Fruit fly (Drosophila melanogaster) whole organism, prepupa: ENCODE measurements around the gene CG6000.

ENCODE experiments used
- Blimp-1 ChIP-seq: fragments of 200-800 bp; sonication (Bioruptor generic); optimal IDR thresholded peaks from 3 replicates; lab custom pipeline; 2017; ENCODE audit warnings: missing biosample characterization, missing genetic modification characterization, mild to moderate bottlenecking, moderate library complexity, missing genetic modification reagents
- CG10631 ChIP-seq: fragments of 200-800 bp; sonication (Bioruptor generic); optimal IDR thresholded peaks from 2 replicates; lab custom pipeline; 2016; ENCODE audit warnings: missing biosample characterization, missing genetic modification characterization
- CG11294 ChIP-seq: fragments of 200-800 bp; sonication (Bioruptor generic); IDR thresholded peaks from 2 replicates; pipeline ENCODE4 v1.3.6; 2022; ENCODE audit warnings: missing biosample characterization, missing genetic modification characterization
- CG11762 ChIP-seq: fragments of 200-800 bp; sonication (Bioruptor generic); optimal IDR thresholded peaks from 3 replicates; lab custom pipeline; 2016; ENCODE audit warnings: missing biosample characterization, missing genetic modification characterization; ENCODE audit not compliant: insufficient read depth
- CG11902 ChIP-seq: fragments of 200-800 bp; sonication (Bioruptor generic); optimal IDR thresholded peaks from 3 replicates; lab custom pipeline; 2016; ENCODE audit warnings: missing biosample characterization, missing genetic modification characterization
- CG15336 ChIP-seq: fragments of 200-800 bp; sonication (Bioruptor generic); IDR thresholded peaks from 2 replicates; pipeline ENCODE4 v1.3.6; 2022; ENCODE audit warnings: missing biosample characterization, missing genetic modification characterization
- CG1621 ChIP-seq: fragments of 200-800 bp; sonication (Bioruptor generic); optimal IDR thresholded peaks from 3 replicates; lab custom pipeline; 2018; ENCODE audit warnings: missing biosample characterization, mild to moderate bottlenecking, missing genetic modification characterization
- CG16779 ChIP-seq: fragments of 200-800 bp; sonication (Bioruptor generic); optimal IDR thresholded peaks from 3 replicates; lab custom pipeline; 2017; ENCODE audit warnings: missing biosample characterization, mild to moderate bottlenecking, missing genetic modification characterization
- CG3032 ChIP-seq: fragments of 200-800 bp; optimal IDR thresholded peaks from 2 replicates; lab custom pipeline; 2019; ENCODE audit warnings: missing biosample characterization, mild to moderate bottlenecking, missing genetic modification characterization, moderate library complexity
- CG31627 ChIP-seq: fragments of 200-800 bp; sonication (Bioruptor generic); optimal IDR thresholded peaks from 3 replicates; lab custom pipeline; 2016; ENCODE audit warnings: missing biosample characterization, missing genetic modification characterization
- CG32006 ChIP-seq: fragments of 200-800 bp; sonication (Bioruptor generic); optimal IDR thresholded peaks from 3 replicates; lab custom pipeline; 2017; ENCODE audit warnings: missing biosample characterization, mild to moderate bottlenecking, missing genetic modification characterization
- CG34406 ChIP-seq: fragments of 200-800 bp; sonication (Bioruptor generic); optimal IDR thresholded peaks from 3 replicates; lab custom pipeline; 2016; ENCODE audit warnings: missing biosample characterization, missing genetic modification characterization
- CG3919 ChIP-seq: fragments of 200-800 bp; sonication (Bioruptor generic); optimal IDR thresholded peaks from 3 replicates; lab custom pipeline; 2016; ENCODE audit warnings: missing biosample characterization, missing genetic modification characterization
- CG4318 ChIP-seq: fragments of 200-800 bp; sonication (Bioruptor generic); optimal IDR thresholded peaks from 3 replicates; lab custom pipeline; 2017; ENCODE audit warnings: missing biosample characterization, mild to moderate bottlenecking, missing genetic modification characterization
- CG6163 ChIP-seq: fragments of 200-800 bp; sonication (Bioruptor generic); IDR thresholded peaks from 3 replicates; pipeline ENCODE4 v1.3.6; 2022; ENCODE audit warnings: missing biosample characterization, missing genetic modification characterization
- CG6792 ChIP-seq: fragments of 200-800 bp; sonication (Bioruptor generic); optimal IDR thresholded peaks from 3 replicates; lab custom pipeline; 2016; ENCODE audit warnings: missing biosample characterization, missing genetic modification characterization
- CG6808 ChIP-seq: fragments of 200-800 bp; sonication (Bioruptor generic); optimal IDR thresholded peaks from 3 replicates; lab custom pipeline; 2017; ENCODE audit warnings: missing biosample characterization, missing genetic modification characterization, mild to moderate bottlenecking, moderate library complexity, missing genetic modification reagents
- CG7368 ChIP-seq: fragments of 200-800 bp; sonication (Bioruptor generic); optimal IDR thresholded peaks from 3 replicates; lab custom pipeline; 2016; ENCODE audit warnings: missing biosample characterization, missing genetic modification characterization
- CG8119 ChIP-seq: fragments of 200-800 bp; sonication (Bioruptor generic); IDR thresholded peaks from 3 replicates; pipeline ENCODE4 v1.3.6; 2022; ENCODE audit warnings: missing biosample characterization, missing genetic modification characterization
- Eip75B ChIP-seq: fragments of 200-800 bp; sonication (Bioruptor generic); optimal IDR thresholded peaks from 3 replicates; lab custom pipeline; 2016; ENCODE audit warnings: missing biosample characterization, missing genetic modification characterization
- Eip78C ChIP-seq: fragments of 200-800 bp; sonication (Bioruptor generic); peaks from one replicate; lab custom pipeline; 2016; ENCODE audit warnings: missing biosample characterization, missing genetic modification characterization
- Eip93F ChIP-seq: fragments of 200-800 bp; sonication (Bioruptor generic); optimal IDR thresholded peaks from 2 replicates; lab custom pipeline; 2016; ENCODE audit warnings: missing biosample characterization, mild to moderate bottlenecking, missing genetic modification characterization
- Ets96B ChIP-seq: fragments of 200-800 bp; optimal IDR thresholded peaks from 2 replicates; lab custom pipeline; 2019; ENCODE audit warnings: missing biosample characterization, mild to moderate bottlenecking, missing genetic modification characterization, moderate library complexity
- Gug ChIP-seq: fragments of 200-800 bp; sonication (Bioruptor generic); IDR thresholded peaks from 2 replicates; pipeline ENCODE4 v1.3.6; 2022; ENCODE audit warnings: missing biosample characterization, missing genetic modification characterization
- Hr38 ChIP-seq: sonication (Bioruptor generic); optimal IDR thresholded peaks from 2 replicates; lab custom pipeline; 2016; ENCODE audit warnings: missing biosample characterization, missing genetic modification characterization
- Hr39 ChIP-seq: fragments of 200-800 bp; sonication (Bioruptor generic); optimal IDR thresholded peaks from 2 replicates; lab custom pipeline; 2016; ENCODE audit warnings: missing biosample characterization, missing genetic modification characterization
- Lpt ChIP-seq: fragments of 200-800 bp; sonication (Bioruptor generic); optimal IDR thresholded peaks from 3 replicates; lab custom pipeline; 2016; ENCODE audit warnings: missing biosample characterization, missing genetic modification characterization
- OdsH ChIP-seq: fragments of 200-800 bp; sonication (Bioruptor generic); optimal IDR thresholded peaks from 3 replicates; lab custom pipeline; 2016; ENCODE audit warnings: missing biosample characterization, missing genetic modification characterization
- Smox ChIP-seq: fragments of 200-800 bp; sonication (Bioruptor generic); optimal IDR thresholded peaks from 3 replicates; lab custom pipeline; 2016; ENCODE audit warnings: missing biosample characterization, missing genetic modification characterization
- Sox102F ChIP-seq: fragments of 200-800 bp; sonication (Bioruptor generic); optimal IDR thresholded peaks from 2 replicates; lab custom pipeline; 2016; ENCODE audit warnings: missing biosample characterization, mild to moderate bottlenecking, missing genetic modification characterization
- Sox14 ChIP-seq: fragments of 200-800 bp; sonication (Bioruptor generic); optimal IDR thresholded peaks from 3 replicates; lab custom pipeline; 2016; ENCODE audit warnings: missing biosample characterization, missing genetic modification characterization
- Sox15 ChIP-seq: fragments of 200-800 bp; sonication (Bioruptor generic); optimal IDR thresholded peaks from 3 replicates; lab custom pipeline; 2016; ENCODE audit warnings: missing biosample characterization, missing genetic modification characterization
- achi ChIP-seq: fragments of 200-800 bp; sonication (Bioruptor generic); optimal IDR thresholded peaks from 3 replicates; lab custom pipeline; 2016; ENCODE audit warnings: missing biosample characterization, missing genetic modification characterization
- acj6 ChIP-seq: fragments of 200-800 bp; sonication (Bioruptor generic); optimal IDR thresholded peaks from 3 replicates; lab custom pipeline; 2016; ENCODE audit warnings: missing biosample characterization, missing genetic modification characterization
- cyc ChIP-seq: fragments of 200-800 bp; sonication (Bioruptor generic); optimal IDR thresholded peaks from 3 replicates; lab custom pipeline; 2016; ENCODE audit warnings: missing biosample characterization, missing genetic modification characterization
- dac ChIP-seq: fragments of 200-800 bp; sonication (Bioruptor generic); optimal IDR thresholded peaks from 2 replicates; lab custom pipeline; 2017; ENCODE audit warnings: missing biosample characterization, mild to moderate bottlenecking, missing genetic modification characterization
- dsx ChIP-seq: fragments of 200-800 bp; optimal IDR thresholded peaks from 3 replicates; lab custom pipeline; 2019; ENCODE audit warnings: missing biosample characterization, mild to moderate bottlenecking, missing genetic modification characterization, moderate library complexity; ENCODE audit not compliant: poor library complexity, severe bottlenecking
- eg ChIP-seq: fragments of 200-800 bp; sonication (Bioruptor generic); IDR thresholded peaks from 3 replicates; pipeline ENCODE4 v1.3.6; 2022; ENCODE audit warnings: missing biosample characterization, missing genetic modification characterization
- esn ChIP-seq: fragments of 200-800 bp; sonication (Bioruptor generic); optimal IDR thresholded peaks from 2 replicates; lab custom pipeline; 2016; ENCODE audit warnings: missing biosample characterization, mild to moderate bottlenecking, missing genetic modification characterization, moderate library complexity
- fkh ChIP-seq: fragments of 200-800 bp; sonication (Bioruptor generic); optimal IDR thresholded peaks from 3 replicates; lab custom pipeline; 2017; ENCODE audit warnings: missing biosample characterization, mild to moderate bottlenecking, missing genetic modification characterization, moderate library complexity
- lz ChIP-seq: fragments of 200-800 bp; sonication (Bioruptor generic); optimal IDR thresholded peaks from 3 replicates; lab custom pipeline; 2016; ENCODE audit warnings: missing biosample characterization, missing genetic modification characterization
- net ChIP-seq: fragments of 200-800 bp; sonication (Bioruptor generic); optimal IDR thresholded peaks from 3 replicates; lab custom pipeline; 2016; ENCODE audit warnings: missing biosample characterization, missing genetic modification characterization
- pdm3 ChIP-seq: fragments of 200-800 bp; sonication (Bioruptor generic); optimal IDR thresholded peaks from 3 replicates; lab custom pipeline; 2016; ENCODE audit warnings: missing biosample characterization, missing genetic modification characterization
- ss ChIP-seq, 2 experiments: fragments of 200-800 bp; sonication (Bioruptor generic); optimal IDR thresholded peaks; 2 replicates in 1 of 2; 3 replicates in 1 of 2; lab custom pipeline; 2017 to 2018; ENCODE audit warnings: mild to moderate bottlenecking in 2 of 2, missing biosample characterization in 2 of 2, missing genetic modification characterization in 2 of 2, moderate library complexity in 1 of 2
- svp ChIP-seq: fragments of 200-800 bp; sonication (Bioruptor generic); peaks from one replicate; lab custom pipeline; 2016; ENCODE audit warnings: missing biosample characterization, missing genetic modification characterization
- topi ChIP-seq: fragments of 200-800 bp; sonication (Bioruptor generic); optimal IDR thresholded peaks from 3 replicates; lab custom pipeline; 2016; ENCODE audit warnings: missing biosample characterization, missing genetic modification characterization
- vri ChIP-seq: fragments of 200-800 bp; sonication (Bioruptor generic); optimal IDR thresholded peaks from 3 replicates; lab custom pipeline; 2016; ENCODE audit warnings: missing biosample characterization, mild to moderate bottlenecking, missing genetic modification characterization

The CG6000 gene

dm6 chr3R:24047998-24048511, 6.1 kb upstream of the CG6000 start, which contains the start of gene Rox8 (continued):
- TF ChIP-seq Blimp-1 (GFP tag; lab: Kevin White, UChicago) (no peak), topi (peak; percentile 52), achi (GFP tag; lab: Kevin White, UChicago) (peak; percentile 42), CG15336 (GFP tag; lab: Robert Waterston, UW) (no peak), dsx (GFP tag; lab: Kevin White, UChicago) (peak; percentile 39), esn (GFP tag; lab: Kevin White, UChicago) (peak; percentile 63), CG8119 (GFP tag; lab: Robert Waterston, UW) (no peak; the same call in 2 of the 3 replicates), OdsH (GFP tag; lab: Kevin White, UChicago) (no peak)

- TF ChIP-seq CG11902 (GFP tag; lab: Kevin White, UChicago) = no peak
- no peak for TF ChIP-seq Lpt (GFP tag; lab: Kevin White, UChicago)
- TF ChIP-seq CG3032 (tag; lab: Kevin White, UChicago) = no peak
- TF ChIP-seq Gug (GFP tag; lab: Robert Waterston, UW) = no peak
- TF ChIP-seq Smox (GFP tag; lab: Kevin White, UChicago) = no peak
- TF ChIP-seq net (GFP tag; lab: Kevin White, UChicago) = no peak
- no peak for TF ChIP-seq CG4318
- TF ChIP-seq CG11294 = no peak
- TF ChIP-seq esn (GFP tag; lab: Kevin White, UChicago) = peak; percentile 43
- TF ChIP-seq Eip93F (GFP tag; lab: Kevin White, UChicago) = no peak
- no peak for TF ChIP-seq OdsH (GFP tag; lab: Kevin White, UChicago)
- peak; percentile 0 for TF ChIP-seq CG3919 (GFP tag; lab: Kevin White, UChicago)
- peak; percentile 15 for TF ChIP-seq CG31627 (GFP tag; lab: Kevin White, UChicago)
- TF ChIP-seq CG1621 (tag; lab: Kevin White, UChicago) = peak; percentile 68
- TF ChIP-seq lz = no peak
- no peak for TF ChIP-seq eg (GFP tag; lab: Robert Waterston, UW)
- TF ChIP-seq CG34406 (GFP tag; lab: Kevin White, UChicago) = no peak
- TF ChIP-seq dac = no peak
- TF ChIP-seq CG7368 (GFP tag; lab: Kevin White, UChicago) = no peak
- TF ChIP-seq Hr38 (GFP tag; lab: Kevin White, UChicago) = no peak
- peak in 1 of 2 experiments; percentile 31 for TF ChIP-seq ss (GFP tag; optimal IDR thresholded peaks at IDR 0.05; lab: Kevin White, UChicago)
- TF ChIP-seq pdm3 (GFP tag; lab: Kevin White, UChicago) = no peak
- TF ChIP-seq Eip78C (GFP tag; lab: Kevin White, UChicago) = peak; percentile 60
- TF ChIP-seq CG6792 = no peak
- no peak for TF ChIP-seq Sox15 (GFP tag; lab: Kevin White, UChicago)
- TF ChIP-seq cyc (GFP tag; lab: Kevin White, UChicago) = peak; percentile 14
- TF ChIP-seq CG6163 (GFP tag; lab: Robert Waterston, UW) = 0 out of 3 replicates have a peak, but pooled peaks have one; percentile 38
- peak; percentile 11 for TF ChIP-seq Eip75B (GFP tag; lab: Kevin White, UChicago)
- TF ChIP-seq Sox14 (GFP tag; lab: Kevin White, UChicago) = peak; percentile 32
- TF ChIP-seq acj6 = no peak
- peak; percentile 65 for TF ChIP-seq fkh
- peak; percentile 50 for TF ChIP-seq CG6808 (GFP tag; lab: Kevin White, UChicago)
- TF ChIP-seq achi (GFP tag; lab: Kevin White, UChicago) = peak; percentile 7
- peak; percentile 5 for TF ChIP-seq topi
- peak; percentile 9; the same call in 1 of the 2 replicates for TF ChIP-seq CG15336 (GFP tag; lab: Robert Waterston, UW)
- TF ChIP-seq CG10631 (GFP tag; lab: Kevin White, UChicago) = peak; percentile 11
- TF ChIP-seq CG11762 (GFP tag; lab: Kevin White, UChicago) = no peak
- TF ChIP-seq CG16779 (tag; lab: Kevin White, UChicago) = no peak
- peak; percentile 43 for TF ChIP-seq vri (GFP tag; lab: Kevin White, UChicago)
- TF ChIP-seq Sox102F (GFP tag; lab: Kevin White, UChicago) = no peak
- TF ChIP-seq dsx (GFP tag; lab: Kevin White, UChicago) = peak; percentile 63
- peak; percentile 20 for TF ChIP-seq Hr39 (GFP tag; lab: Kevin White, UChicago)
- TF ChIP-seq CG32006 (GFP tag; lab: Kevin White, UChicago) = no peak
- TF ChIP-seq svp (GFP tag; lab: Kevin White, UChicago) = no peak
- no peak for TF ChIP-seq CG8119 (GFP tag; lab: Robert Waterston, UW)
- no peak for TF ChIP-seq Ets96B
Measured at dm6 chr3R:24050690-24051440, 3.3 kb upstream of the CG6000 start, which contains the start of the genes Atg6 and Pisd. TSS of gene Atg6 (minus strand) at chr3R:24050782. TSS of gene Pisd (plus strand) at chr3R:24050783.
